Fruit fly (Drosophila melanogaster): Measurements from ENCODE around the gene CG12502.

Gene CG12502

DNA sequence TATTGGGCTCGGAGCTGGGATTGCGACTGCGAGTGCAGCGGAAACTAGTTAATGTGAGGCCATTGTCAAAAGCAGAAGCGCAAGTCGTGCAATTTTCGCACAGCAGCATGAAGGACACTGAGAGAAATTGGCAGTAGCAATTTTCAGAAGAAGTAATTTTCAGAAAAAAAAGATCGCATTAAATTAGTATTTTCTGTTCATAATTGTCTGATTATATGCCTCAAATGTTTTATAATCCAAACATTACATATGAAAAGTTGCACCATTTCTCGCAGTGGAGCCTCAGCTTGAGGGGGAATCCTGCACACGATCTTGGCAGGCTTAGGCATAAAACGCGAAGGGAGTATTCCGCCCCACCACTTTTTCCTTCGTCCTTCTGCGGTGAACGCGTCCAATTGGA lies 39.2 kb downstream of the CG12502 start (continued):
- TF ChIP-seq CG13287 (GFP tag; IDR thresholded peaks at IDR 0.05; ENCODE audit: partially characterized antibody) (no peak), HmgZ (tag; optimal IDR thresholded peaks at IDR 0.05) (peak; percentile 12), CG3065 (GFP tag; optimal IDR thresholded peaks at IDR 0.05) (peak; percentile 36), Abd-B (GFP tag; optimal IDR thresholded peaks at IDR 0.05) (peak; percentile 37), CG6813 (GFP tag; optimal IDR thresholded peaks at IDR 0.05) (peak; percentile 49), vvl (GFP tag; IDR thresholded peaks at IDR 0.05) (peak; percentile 68), CG10654 (GFP tag; optimal IDR thresholded peaks at IDR 0.05) (peak; percentile 4), en (GFP tag; optimal IDR thresholded peaks at IDR 0.05) (peak; percentile 30), klu (GFP tag; IDR thresholded peaks at IDR 0.05) (no peak), HmgD (GFP tag; optimal IDR thresholded peaks at IDR 0.05) (peak; percentile 3), BEAF-32 (GFP tag; optimal IDR thresholded peaks at IDR 0.05) (no peak), tx (GFP tag; optimal IDR thresholded peaks at IDR 0.05) (peak; percentile 39), Spps (tag; optimal IDR thresholded peaks at IDR 0.05) (peak; percentile 56), Optix (GFP tag; IDR thresholded peaks at IDR 0.05) (peak; percentile 53; the same call in 1 of the 3 replicates), chif (GFP tag; optimal IDR thresholded peaks at IDR 0.05) (peak; percentile 46 to 78), CG10979 (tag; optimal IDR thresholded peaks at IDR 0.05) (peak; percentile 84), dan (GFP tag; IDR thresholded peaks at IDR 0.05) (peak; percentile 49; the same call in 1 of the 2 replicates), MTF-1 (GFP tag; optimal IDR thresholded peaks at IDR 0.05; ENCODE audit: borderline replicate concordance) (no peak), BtbVII (GFP tag; optimal IDR thresholded peaks at IDR 0.05) (no peak), bsh (GFP tag; optimal IDR thresholded peaks at IDR 0.05) (peak in 1 of 2 experiments; percentile 90), sens (GFP tag) (peak; percentile 91), CG10209 (GFP tag; optimal IDR thresholded peaks at IDR 0.05) (peak; percentile 43), H15 (GFP tag; IDR thresholded peaks at IDR 0.05) (peak; percentile 69; the same call in 2 of the 3 replicates), ci (GFP tag; IDR thresholded peaks at IDR 0.05) (peak; percentile 75), CG13424 (tag; optimal IDR thresholded peaks at IDR 0.05) (peak; percentile 69), CG1603 (tag; optimal IDR thresholded peaks at IDR 0.05) (peak; percentile 92), D19A (tag; optimal IDR thresholded peaks at IDR 0.05) (peak; percentile 66), CG2678 (tag; optimal IDR thresholded peaks at IDR 0.05) (peak; percentile 58), CG7987 (GFP tag; optimal IDR thresholded peaks at IDR 0.05) (no peak), Taf1 (GFP tag; IDR thresholded peaks at IDR 0.05) (no peak), lilli (GFP tag; optimal IDR thresholded peaks at IDR 0.05) (peak; percentile 17), h (optimal IDR thresholded peaks at IDR 0.05) (no peak), CG14441 (GFP tag; IDR thresholded peaks at IDR 0.05) (peak; percentile 15; the same call in 1 of the 2 replicates), CG31441 (GFP tag; IDR thresholded peaks at IDR 0.05) (peak; percentile 53; the same call in 1 of the 2 replicates), CG7372 (GFP tag; IDR thresholded peaks at IDR 0.05) (no peak), pfk (GFP tag; optimal IDR thresholded peaks at IDR 0.05) (no peak), dmrt99B (tag; optimal IDR thresholded peaks at IDR 0.05) (peak; percentile 60), CG11696 (GFP tag; IDR thresholded peaks at IDR 0.05) (no peak), fru (optimal IDR thresholded peaks at IDR 0.05) (no peak), Elba2 (GFP tag; optimal IDR thresholded peaks at IDR 0.05) (no peak), CG31388 (GFP tag; optimal IDR thresholded peaks at IDR 0.05) (no peak), wor (GFP tag; IDR thresholded peaks at IDR 0.05) (0 out of 2 replicates have a peak, but pooled peaks have one; percentile 23), her (GFP tag; optimal IDR thresholded peaks at IDR 0.05) (peak; percentile 5), ara (GFP tag; IDR thresholded peaks at IDR 0.05) (peak; percentile 89), Nf-YB (GFP tag; optimal IDR thresholded peaks at IDR 0.05) (peak; percentile 2), p53 (GFP tag; optimal IDR thresholded peaks at IDR 0.05) (no peak), CG6791 (GFP tag; IDR thresholded peaks at IDR 0.05; ENCODE audit: partially characterized antibody) (no peak), ind (GFP tag; optimal IDR thresholded peaks at IDR 0.05) (peak; percentile 58), Jarid2 (GFP tag; optimal IDR thresholded peaks at IDR 0.05) (peak; percentile 13), CG15269 (tag; optimal IDR thresholded peaks at IDR 0.05) (peak; percentile 18), CG13123 (GFP tag; optimal IDR thresholded peaks at IDR 0.05) (no peak)
